Worm (Caenorhabditis elegans): ENCODE measurements around the gene T08G3.11.

The T08G3.11 gene

ce11 chrV:16435510-16435909, 43.7 kb downstream of the T08G3.11 start, which contains the start of the genes F26D2.13 and F26D2.14:
F26D2.13 (minus strand) TSS chrV:16435610.
F26D2.14 (plus strand) TSS chrV:16435855.
- TF ChIP-seq ztf-29 (GFP tag; IDR thresholded peaks at IDR 0.05) (no peak), tab-1 (GFP tag; IDR thresholded peaks at IDR 0.05) (no peak), T22C8.4 (GFP tag; IDR thresholded peaks at IDR 0.05) (no peak), med-1 (GFP tag; optimal IDR thresholded peaks at IDR 0.05; ENCODE audit: insufficient read depth) (no peak)

- TF ChIP-seq flt-1 (GFP tag; IDR thresholded peaks at IDR 0.05), result no peak
- no peak for TF ChIP-seq med-1 (GFP tag; optimal IDR thresholded peaks at IDR 0.05; ENCODE audit: insufficient read depth)
- TF ChIP-seq cog-1 (tag; optimal IDR thresholded peaks at IDR 0.05), result no peak
- TF ChIP-seq klf-2 (GFP tag; conservative IDR thresholded peaks at IDR 0.05), result no peak
- no peak for TF ChIP-seq ref-1 (GFP tag; conservative IDR thresholded peaks at IDR 0.05)
- no peak for TF ChIP-seq ztf-23 (GFP tag; IDR thresholded peaks at IDR 0.05)
- TF ChIP-seq T22C8.4 (GFP tag; IDR thresholded peaks at IDR 0.05), result no peak
- no peak for TF ChIP-seq tab-1 (GFP tag; IDR thresholded peaks at IDR 0.05)
- TF ChIP-seq ztf-29 (GFP tag; IDR thresholded peaks at IDR 0.05), result no peak
Measured at ce11 chrV:16433471-16433870, 45.7 kb downstream of the T08G3.11 start, which contains the start of gene clec-234. clec-234 (minus strand) TSS chrV:16433571.

ce11 chrV:16429940-16430339, 49.2 kb downstream of the T08G3.11 start, which contains the start of gene str-73:
str-73 (plus strand) TSS chrV:16430240.
- TF ChIP-seq med-1 (GFP tag; optimal IDR thresholded peaks at IDR 0.05; ENCODE audit: insufficient read depth) (no peak), klf-2 (GFP tag; conservative IDR thresholded peaks at IDR 0.05) (no peak), ztf-23 (GFP tag; IDR thresholded peaks at IDR 0.05) (no peak), cog-1 (tag; optimal IDR thresholded peaks at IDR 0.05) (no peak), tab-1 (GFP tag; IDR thresholded peaks at IDR 0.05) (no peak), ztf-29 (GFP tag; IDR thresholded peaks at IDR 0.05) (no peak), T22C8.4 (GFP tag; IDR thresholded peaks at IDR 0.05) (no peak), flt-1 (GFP tag; IDR thresholded peaks at IDR 0.05) (no peak), ref-1 (GFP tag; conservative IDR thresholded peaks at IDR 0.05) (no peak)

- TF ChIP-seq med-1 (GFP tag; optimal IDR thresholded peaks at IDR 0.05; ENCODE audit: insufficient read depth) (no peak), cog-1 (tag; optimal IDR thresholded peaks at IDR 0.05) (no peak), tab-1 (GFP tag; IDR thresholded peaks at IDR 0.05) (no peak), flt-1 (GFP tag; IDR thresholded peaks at IDR 0.05) (no peak), ztf-23 (GFP tag; IDR thresholded peaks at IDR 0.05) (no peak), klf-2 (GFP tag; conservative IDR thresholded peaks at IDR 0.05) (no peak), T22C8.4 (GFP tag; IDR thresholded peaks at IDR 0.05) (no peak), ztf-29 (GFP tag; IDR thresholded peaks at IDR 0.05) (no peak), ref-1 (GFP tag; conservative IDR thresholded peaks at IDR 0.05) (no peak)
Measured at ce11 chrV:16429503-16429902, 49.7 kb downstream of the T08G3.11 start, which contains the start of gene F26D2.10. F26D2.10 (minus strand) TSS chrV:16429603.

Data from whole organism, midembryonic.